Fruit fly (Drosophila melanogaster) whole organism, embryonic: Measurements from ENCODE around the gene CG8563.

Experiments used
- CG1832 ChIP-seq: fragments of 200-800 bp; sonication (Bioruptor generic); optimal IDR thresholded peaks from 2 replicates; lab custom pipeline; 2017; ENCODE audit warnings: missing biosample characterization, mild to moderate bottlenecking, missing genetic modification characterization, inconsistent platforms
- CG8944 ChIP-seq: fragments of 200-800 bp; sonication (Bioruptor generic); optimal IDR thresholded peaks from 3 replicates; lab custom pipeline; 2016; ENCODE audit warnings: missing biosample characterization, missing genetic modification characterization
- Max ChIP-seq: fragments of 200-800 bp; sonication (Bioruptor generic); optimal IDR thresholded peaks from 2 replicates; lab custom pipeline; 2016; ENCODE audit warnings: missing biosample characterization, mild to moderate bottlenecking, missing genetic modification characterization
- cas ChIP-seq: fragments of 200-800 bp; sonication (Bioruptor generic); IDR thresholded peaks from 2 replicates; pipeline ENCODE4 v1.3.6; 2022; ENCODE audit warnings: missing biosample characterization, missing genetic modification characterization
- gfzf ChIP-seq: fragments of 200-800 bp; sonication (Bioruptor generic); optimal IDR thresholded peaks from 2 replicates; lab custom pipeline; 2016; ENCODE audit warnings: missing biosample characterization, mild to moderate bottlenecking, missing genetic modification characterization, moderate library complexity
- maf-S ChIP-seq: fragments of 200-800 bp; sonication (Bioruptor generic); optimal IDR thresholded peaks from 2 replicates; lab custom pipeline; 2016; ENCODE audit warnings: missing biosample characterization, missing genetic modification characterization
- nau ChIP-seq: fragments of 200-800 bp; sonication (Bioruptor generic); optimal IDR thresholded peaks from 3 replicates; lab custom pipeline; 2017; ENCODE audit warnings: missing biosample characterization, mild to moderate bottlenecking, missing genetic modification characterization, missing genetic modification reagents
- sc ChIP-seq, 3 experiments: fragments of >200 bp in 2 of 3; fragments of 200-800 bp in 1 of 3; sonication (Bioruptor generic) in 1 of 3; optimal IDR thresholded peaks; 2 replicates in 2 of 3; 3 replicates in 1 of 3; lab custom pipeline; 2017; ENCODE audit warnings: mild to moderate bottlenecking in 1 of 3, missing biosample characterization in 1 of 3, missing genetic modification characterization in 1 of 3, missing genetic modification reagents in 1 of 3

DNA sequence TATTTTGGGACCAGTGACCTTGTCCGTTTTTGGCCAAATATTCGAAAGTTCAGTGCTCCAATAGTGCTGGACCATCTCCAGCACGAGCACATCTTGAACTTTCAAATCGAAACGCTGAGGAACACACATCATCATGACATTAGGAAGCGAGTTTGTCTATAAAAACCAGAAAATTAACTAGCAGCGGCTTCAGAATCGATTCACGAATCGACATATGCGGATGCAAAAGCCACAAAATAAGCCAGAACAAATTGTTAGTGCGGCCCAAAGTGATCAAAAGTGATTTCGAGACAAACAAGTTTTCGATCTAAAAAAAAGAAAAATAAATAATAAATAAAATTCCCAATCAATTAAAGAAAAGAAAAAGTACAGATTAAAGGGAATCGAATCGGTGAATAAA lies at the start of gene CG8563:
- TF ChIP-seq maf-S (no peak), cas (GFP tag; lab: Robert Waterston, UW) (no peak), Max (GFP tag; lab: Kevin White, UChicago) (no peak), CG1832 (GFP tag; lab: Kevin White, UChicago) (no peak), sc (optimal IDR thresholded peaks at IDR 0.05; lab: Kevin White, UChicago) (no peak), sc (GFP tag; optimal IDR thresholded peaks at IDR 0.05; lab: Kevin White, UChicago) (no peak), CG8944 (GFP tag; lab: Kevin White, UChicago) (no peak), gfzf (GFP tag; lab: Kevin White, UChicago) (no peak), nau (no peak)
